Worm (Caenorhabditis elegans) whole organism, L4 larva: Measurements from ENCODE around the gene Y61A9LA.10.
"Not testable (repeated sequence)": the region's sequence is repeated elsewhere in the genome, so short reads cannot be mapped to it uniquely, and the experiment has no call there.

Experiments
- F49E8.2 ChIP-seq: sonication (generic microtip); optimal IDR thresholded peaks from 2 replicates; lab custom pipeline; 2016; ENCODE audit warnings: missing compliant biosample characterization, mild to moderate bottlenecking, missing genetic modification characterization, borderline replicate concordance
- aha-1 ChIP-seq: fragments of 150-350 bp; peaks from one replicate; lab custom pipeline; 2014; ENCODE audit warnings: missing biosample characterization, missing genetic modification characterization
- arid-1 ChIP-seq: fragments of 200-800 bp; sonication (Bioruptor generic); conservative IDR thresholded peaks from 2 replicates; pipeline ENCODE4 v1.3.6; 2022; ENCODE audit warnings: missing genetic modification reagents, missing genetic modification characterization, missing compliant biosample characterization
- ceh-82 ChIP-seq: sonication (generic microtip); optimal IDR thresholded peaks from 2 replicates; lab custom pipeline; 2017; ENCODE audit warnings: missing biosample characterization, missing genetic modification characterization
- dmd-6 ChIP-seq: fragments of 200-800 bp; sonication (Bioruptor generic); IDR thresholded peaks from 2 replicates; pipeline ENCODE4 v1.3.6; 2022; ENCODE audit warnings: missing genetic modification reagents, missing genetic modification characterization, missing compliant biosample characterization
- dpl-1 ChIP-seq: fragments of 150-350 bp; optimal IDR thresholded peaks from 2 replicates; lab custom pipeline; 2014; ENCODE audit warnings: missing biosample characterization, missing genetic modification reagents, missing genetic modification characterization
- duxl-1 ChIP-seq: sonication (generic microtip); optimal IDR thresholded peaks from 2 replicates; lab custom pipeline; 2016; ENCODE audit warnings: mild to moderate bottlenecking, missing genetic modification characterization, moderate library complexity, missing compliant biosample characterization; ENCODE audit not compliant: poor library complexity
- egl-27 ChIP-seq: sonication (generic microtip); optimal IDR thresholded peaks from 3 replicates; lab custom pipeline; 2017; ENCODE audit warnings: missing biosample characterization, missing genetic modification reagents, missing genetic modification characterization
- gei-8 ChIP-seq: fragments of 200-800 bp; sonication (Bioruptor generic); optimal IDR thresholded peaks from 2 replicates; lab custom pipeline; 2018; ENCODE audit warnings: mild to moderate bottlenecking, missing genetic modification characterization, missing compliant biosample characterization
- hlh-11 ChIP-seq: fragments of 200-800 bp; sonication (Bioruptor generic); optimal IDR thresholded peaks from 2 replicates; lab custom pipeline; 2018; ENCODE audit warnings: mild to moderate bottlenecking, missing genetic modification characterization, missing compliant biosample characterization
- hlh-30 ChIP-seq: sonication (generic microtip); optimal IDR thresholded peaks from 2 replicates; lab custom pipeline; 2017; ENCODE audit warnings: antibody characterized with exemption, mild to moderate bottlenecking, missing genetic modification characterization, missing compliant biosample characterization; ENCODE audit not compliant: insufficient read depth
- lsy-2 ChIP-seq, 2 experiments: fragments of 150-350 bp in 1 of 2; sonication (generic microtip) in 1 of 2; optimal IDR thresholded peaks; 2 replicates each; lab custom pipeline; 2014 to 2017; ENCODE audit warnings: missing biosample characterization in 2 of 2, missing genetic modification characterization in 2 of 2
- mdl-1 ChIP-seq, 2 experiments: fragments of 150-350 bp in 1 of 2; sonication (generic microtip) in 1 of 2; optimal IDR thresholded peaks; 2 replicates each; lab custom pipeline; 2014 to 2017; ENCODE audit warnings: missing biosample characterization in 2 of 2, missing genetic modification characterization in 2 of 2
- mes-2 ChIP-seq: sonication (generic microtip); optimal IDR thresholded peaks from 2 replicates; lab custom pipeline; 2016; ENCODE audit warnings: missing genotype, mild to moderate bottlenecking, missing genetic modification characterization, missing compliant biosample characterization; ENCODE audit not compliant: poor library complexity, severe bottlenecking
- nhr-111 ChIP-seq: fragments of 200-800 bp; sonication (Bioruptor generic); optimal IDR thresholded peaks from 2 replicates; lab custom pipeline; 2018; ENCODE audit warnings: mild to moderate bottlenecking, missing genetic modification characterization, missing compliant biosample characterization
- nhr-28 ChIP-seq: fragments of 150-350 bp; optimal IDR thresholded peaks from 2 replicates; lab custom pipeline; 2014; ENCODE audit warnings: missing biosample characterization, missing genetic modification characterization
- php-3 ChIP-seq: fragments of 200-800 bp; sonication (Bioruptor generic); IDR thresholded peaks from 2 replicates; pipeline ENCODE4 v1.3.6; 2022; ENCODE audit warnings: missing genetic modification reagents, missing genetic modification characterization, missing compliant biosample characterization
- set-16 ChIP-seq: fragments of 200-800 bp; sonication (Bioruptor generic); IDR thresholded peaks from 2 replicates; pipeline ENCODE4 v1.3.6; 2022; ENCODE audit warnings: missing genetic modification reagents, missing genetic modification characterization, missing compliant biosample characterization
- snpc-1.2 ChIP-seq: fragments of 200-800 bp; sonication (Bioruptor generic); IDR thresholded peaks from 2 replicates; pipeline ENCODE4 v1.3.6; 2022; ENCODE audit warnings: missing genetic modification reagents, missing genetic modification characterization, missing compliant biosample characterization
- spr-1 ChIP-seq: sonication (generic microtip); optimal IDR thresholded peaks from 2 replicates; lab custom pipeline; 2016; ENCODE audit warnings: mild to moderate bottlenecking, missing genetic modification characterization, missing compliant biosample characterization
- tra-1 ChIP-seq: fragments of 200-800 bp; sonication (Bioruptor generic); IDR thresholded peaks from 2 replicates; pipeline ENCODE4 v1.3.6; 2022; ENCODE audit warnings: missing genetic modification reagents, missing genetic modification characterization, missing compliant biosample characterization
- unc-39 ChIP-seq: sonication (generic microtip); optimal IDR thresholded peaks from 2 replicates; lab custom pipeline; 2017; ENCODE audit warnings: missing biosample characterization, missing genetic modification characterization
- unc-62 ChIP-seq, 3 experiments: fragments of 150-350 bp in 1 of 3; sonication (generic microtip); optimal IDR thresholded peaks in 2 of 3; peaks in 1 of 3; 1 replicate in 1 of 3; 2 replicates in 2 of 3; lab custom pipeline; 2014 to 2017; ENCODE audit warnings: missing biosample characterization in 3 of 3, missing genetic modification characterization in 3 of 3, missing genetic modification reagents in 3 of 3, missing genotype in 1 of 3

Gene Y61A9LA.10

ce11 chrV:4569999-4570627 is 45.5 kb downstream of the Y61A9LA.10 start, which contains the start of gene sut-2:
sut-2 (minus strand) TSS chrV:4570049.
- TF ChIP-seq nhr-28 (tag; lab: Kevin White, UChicago) (peak; percentile 10), F49E8.2 (tag; lab: Kevin White, UChicago) (no peak), duxl-1 (tag; lab: Kevin White, UChicago) (no peak), hlh-30 (tag; lab: Kevin White, UChicago) (peak; percentile 78), ceh-82 (tag; lab: Kevin White, UChicago) (no peak), lsy-2 (tag; optimal IDR thresholded peaks at IDR 0.05; lab: Kevin White, UChicago) (peak in 1 of 2 experiments; percentile 70), unc-39 (tag; lab: Kevin White, UChicago) (no peak), dpl-1 (peak; percentile 20), dmd-6 (GFP tag; lab: Robert Waterston, UW) (no peak), egl-27 (tag; lab: Kevin White, UChicago) (no peak), gei-8 (GFP tag; lab: Kevin White, UChicago) (no peak), mdl-1 (tag; optimal IDR thresholded peaks at IDR 0.05; lab: Kevin White, UChicago) (peak in 1 of 2 experiments; percentile 23), mes-2 (tag; lab: Kevin White, UChicago) (peak; percentile 42), snpc-1.2 (GFP tag; lab: Robert Waterston, UW) (no peak)

ce11 chrV:4562493-4562892 is 53.1 kb downstream of the Y61A9LA.10 start:
- TF ChIP-seq set-16 (GFP tag; lab: Robert Waterston, UW) (0 out of 2 replicates have a peak, but pooled peaks have one; percentile 34), tra-1 (GFP tag; lab: Robert Waterston, UW) (no peak), aha-1 (peak; percentile 75), arid-1 (no peak)

ce11 chrV:4560441-4560840 is 55.2 kb downstream of the Y61A9LA.10 start, which contains the start of gene Y61A9LA.4:
Y61A9LA.4 (plus strand) TSS chrV:4560741.
- not testable (repeated sequence) for TF ChIP-seq nhr-111 (GFP tag; lab: Kevin White, UChicago); unc-62 (GFP tag; optimal IDR thresholded peaks at IDR 0.05 in 1 of 2; lab: Kevin White, UChicago); unc-62 (tag; optimal IDR thresholded peaks at IDR 0.05; lab: Kevin White, UChicago); php-3 (GFP tag; lab: Robert Waterston, UW)

ce11 chrV:4559701-4560100 is 55.9 kb downstream of the Y61A9LA.10 start, which contains the start of gene Y61A9LA.7:
Y61A9LA.7 (minus strand) TSS chrV:4559801.
- TF ChIP-seq unc-62 (GFP tag; optimal IDR thresholded peaks at IDR 0.05 in 1 of 2; lab: Kevin White, UChicago) = peak in 1 of 2 experiments; percentile 37
- no peak for TF ChIP-seq unc-62 (tag; optimal IDR thresholded peaks at IDR 0.05; lab: Kevin White, UChicago)
- TF ChIP-seq snpc-1.2 (GFP tag; lab: Robert Waterston, UW) = no peak
- no peak for TF ChIP-seq spr-1 (tag; lab: Kevin White, UChicago)
- TF ChIP-seq hlh-11 (tag; lab: Kevin White, UChicago) = no peak
- no peak for TF ChIP-seq dmd-6 (GFP tag; lab: Robert Waterston, UW)
- TF ChIP-seq dpl-1 = no peak
